Fruit fly (Drosophila melanogaster) whole organism, wandering third instar larva: ENCODE data around the gene ND-13A.

Experiments used
- Abd-B ChIP-seq: fragments of >200 bp; optimal IDR thresholded peaks from 2 replicates; lab custom pipeline; 2017; ENCODE audit warnings: missing biosample characterization, missing genetic modification characterization
- CG32264 ChIP-seq: fragments of 200-800 bp; sonication (Bioruptor generic); optimal IDR thresholded peaks from 2 replicates; lab custom pipeline; 2016; ENCODE audit warnings: missing biosample characterization, missing genetic modification characterization
- CG9705 ChIP-seq: fragments of 200-800 bp; sonication (Bioruptor generic); optimal IDR thresholded peaks from 2 replicates; lab custom pipeline; 2018; ENCODE audit warnings: missing biosample characterization, mild to moderate bottlenecking, missing genetic modification characterization
- CrebA ChIP-seq: fragments of 200-800 bp; sonication (Bioruptor generic); optimal IDR thresholded peaks from 2 replicates; lab custom pipeline; 2016; ENCODE audit warnings: missing biosample characterization, mild to moderate bottlenecking, missing genetic modification characterization, borderline replicate concordance
- Dfd ChIP-seq: fragments of >200 bp; optimal IDR thresholded peaks from 2 replicates; lab custom pipeline; 2017; ENCODE audit warnings: missing biosample characterization, missing genetic modification characterization
- Dif ChIP-seq: fragments of 200-275, 200-300 bp; sonication (Bioruptor generic); optimal IDR thresholded peaks from 2 replicates; lab custom pipeline; 2018; ENCODE audit warnings: missing biosample characterization, missing genetic modification characterization; ENCODE audit not compliant: partially characterized antibody
- GATAd ChIP-seq: sonication (Bioruptor generic); optimal IDR thresholded peaks from 2 replicates; lab custom pipeline; 2016; ENCODE audit warnings: missing biosample characterization, missing genetic modification characterization
- HLH106 ChIP-seq: fragments of 200-800 bp; optimal IDR thresholded peaks from 3 replicates; lab custom pipeline; 2019; ENCODE audit warnings: missing biosample characterization, mild to moderate bottlenecking, missing genetic modification characterization, moderate library complexity
- Hnf4 ChIP-seq: fragments of 200-800 bp; sonication (Bioruptor generic); optimal IDR thresholded peaks from 2 replicates; lab custom pipeline; 2016; ENCODE audit warnings: missing biosample characterization, mild to moderate bottlenecking, missing genetic modification characterization
- Hr78 ChIP-seq: fragments of >200 bp; optimal IDR thresholded peaks from 2 replicates; lab custom pipeline; 2017; ENCODE audit warnings: missing biosample characterization, missing genetic modification characterization
- Hr83 ChIP-seq: fragments of 200-300 bp; sonication (Bioruptor generic); optimal IDR thresholded peaks from 2 replicates; lab custom pipeline; 2016; ENCODE audit warnings: missing biosample characterization, mild to moderate bottlenecking, missing genetic modification characterization, moderate library complexity; ENCODE audit not compliant: poor library complexity, severe bottlenecking
- Jra ChIP-seq: sonication (Bioruptor generic); optimal IDR thresholded peaks from 2 replicates; lab custom pipeline; 2016; ENCODE audit warnings: missing biosample characterization, missing genetic modification characterization
- Mio ChIP-seq: sonication (Bioruptor generic); optimal IDR thresholded peaks from 2 replicates; lab custom pipeline; 2016; ENCODE audit warnings: missing biosample characterization, missing genetic modification characterization
- Myc ChIP-seq: fragments of >200 bp; optimal IDR thresholded peaks from 2 replicates; lab custom pipeline; 2017
- N ChIP-seq: fragments of >200 bp; optimal IDR thresholded peaks from 2 replicates; lab custom pipeline; 2018; ENCODE audit warnings: missing biosample characterization, missing external identifiers, missing genetic modification characterization
- OdsH ChIP-seq: fragments of 200-800 bp; sonication (Bioruptor generic); optimal IDR thresholded peaks from 2 replicates; lab custom pipeline; 2016; ENCODE audit warnings: missing biosample characterization, mild to moderate bottlenecking, missing genetic modification characterization
- Rel ChIP-seq, 2 experiments: fragments of 200-800 bp; sonication (Bioruptor generic) in 1 of 2; optimal IDR thresholded peaks; 2 replicates in 1 of 2; 3 replicates in 1 of 2; lab custom pipeline; 2016 to 2019; ENCODE audit warnings: mild to moderate bottlenecking in 2 of 2, missing biosample characterization in 2 of 2, missing genetic modification characterization in 2 of 2, moderate library complexity in 1 of 2
- Sp1 ChIP-seq: fragments of 200-800 bp; sonication (Bioruptor generic); optimal IDR thresholded peaks from 3 replicates; lab custom pipeline; 2019; ENCODE audit warnings: missing biosample characterization, mild to moderate bottlenecking, missing genetic modification characterization, moderate library complexity
- Vsx2 ChIP-seq: fragments of 200-300, 225-300 bp; sonication (Bioruptor generic); optimal IDR thresholded peaks from 2 replicates; lab custom pipeline; 2018; ENCODE audit warnings: missing biosample characterization, missing genetic modification characterization; ENCODE audit not compliant: partially characterized antibody
- br ChIP-seq: fragments of 200-800 bp; sonication (Bioruptor generic); optimal IDR thresholded peaks from 2 replicates; lab custom pipeline; 2016; ENCODE audit warnings: missing biosample characterization, missing genetic modification characterization
- brk ChIP-seq: fragments of 200-800 bp; sonication (Bioruptor generic); optimal IDR thresholded peaks from 2 replicates; lab custom pipeline; 2016; ENCODE audit warnings: missing biosample characterization, mild to moderate bottlenecking, missing genetic modification characterization
- dl ChIP-seq, 2 experiments: fragments of 175-275, 200-275 bp in 1 of 2; fragments of 200-275 bp in 1 of 2; sonication (Bioruptor generic); optimal IDR thresholded peaks; lab custom pipeline; 2018; ENCODE audit warnings: mild to moderate bottlenecking in 2 of 2, missing biosample characterization in 2 of 2, missing genetic modification characterization in 2 of 2, moderate library complexity in 2 of 2; ENCODE audit not compliant: partially characterized antibody in 2 of 2, insufficient read depth in 1 of 2
- dmrt93B ChIP-seq: fragments of 200-800 bp; sonication (Bioruptor generic); optimal IDR thresholded peaks from 2 replicates; lab custom pipeline; 2018; ENCODE audit warnings: missing biosample characterization, mild to moderate bottlenecking, missing genetic modification characterization
- dsf ChIP-seq: sonication (Bioruptor generic); optimal IDR thresholded peaks from 2 replicates; lab custom pipeline; 2016; ENCODE audit warnings: missing biosample characterization, missing genetic modification characterization, borderline replicate concordance
- ey ChIP-seq: fragments of 200-800 bp; sonication (Bioruptor generic); optimal IDR thresholded peaks from 2 replicates; lab custom pipeline; 2016; ENCODE audit warnings: missing biosample characterization, missing genetic modification characterization
- foxo ChIP-seq, 2 experiments: fragments of 200-800 bp; sonication (Bioruptor generic); optimal IDR thresholded peaks; 2 replicates in 1 of 2; 3 replicates in 1 of 2; lab custom pipeline; 2016 to 2017; ENCODE audit warnings: missing biosample characterization in 2 of 2, missing genetic modification characterization in 2 of 2
- fru ChIP-seq: fragments of 200-800 bp; sonication (Bioruptor generic); optimal IDR thresholded peaks from 3 replicates; lab custom pipeline; 2016; ENCODE audit warnings: missing biosample characterization, mild to moderate bottlenecking, missing genetic modification characterization
- h ChIP-seq: fragments of 200-800 bp; sonication (Bioruptor generic); optimal IDR thresholded peaks from 3 replicates; lab custom pipeline; 2016; ENCODE audit warnings: missing biosample characterization, mild to moderate bottlenecking, missing genetic modification characterization
- jim ChIP-seq: fragments of 175-275, 200-325 bp; sonication (Bioruptor generic); optimal IDR thresholded peaks from 2 replicates; lab custom pipeline; 2016; ENCODE audit warnings: missing biosample characterization, mild to moderate bottlenecking, missing genetic modification characterization
- lola ChIP-seq: fragments of >200 bp; optimal IDR thresholded peaks from 2 replicates; lab custom pipeline; 2017; ENCODE audit warnings: missing biosample characterization, missing genetic modification characterization
- pan ChIP-seq: fragments of >200 bp; optimal IDR thresholded peaks from 2 replicates; lab custom pipeline; 2017
- psq ChIP-seq: fragments of 200-800 bp; sonication (Bioruptor generic); optimal IDR thresholded peaks from 3 replicates; lab custom pipeline; 2017; ENCODE audit warnings: missing biosample characterization, mild to moderate bottlenecking, missing genetic modification characterization, moderate library complexity
- rgr ChIP-seq: fragments of 200-800 bp; sonication (Bioruptor generic); optimal IDR thresholded peaks from 3 replicates; lab custom pipeline; 2016; ENCODE audit warnings: missing biosample characterization, mild to moderate bottlenecking, missing genetic modification characterization
- sage ChIP-seq: fragments of 200-800 bp; sonication (Bioruptor generic); optimal IDR thresholded peaks from 2 replicates; lab custom pipeline; 2016; ENCODE audit warnings: missing biosample characterization, mild to moderate bottlenecking, missing genetic modification characterization
- sv ChIP-seq: fragments of 200-800 bp; sonication (Bioruptor generic); optimal IDR thresholded peaks from 3 replicates; lab custom pipeline; 2016; ENCODE audit warnings: missing biosample characterization, missing genetic modification characterization
- tai ChIP-seq: sonication (Bioruptor generic); optimal IDR thresholded peaks from 2 replicates; lab custom pipeline; 2016; ENCODE audit warnings: missing biosample characterization, missing genetic modification characterization
- usp ChIP-seq: fragments of >200 bp; optimal IDR thresholded peaks from 2 replicates; lab custom pipeline; 2017; ENCODE audit warnings: missing biosample characterization, missing genetic modification characterization
- woc ChIP-seq: sonication (Bioruptor generic); optimal IDR thresholded peaks from 2 replicates; lab custom pipeline; 2016; ENCODE audit warnings: missing biosample characterization, mild to moderate bottlenecking, missing genetic modification characterization

ND-13A gene

dm6 chr2L:5086905-5087522 is 13.1 kb downstream of the ND-13A start:
- TF ChIP-seq usp (GFP tag; lab: Kevin White, UChicago) (no peak), br (GFP tag; lab: Kevin White, UChicago) (peak; percentile 79), Hnf4 (GFP tag; lab: Kevin White, UChicago) (peak; percentile 49), foxo (GFP tag; optimal IDR thresholded peaks at IDR 0.05; lab: Kevin White, UChicago) (peak in 1 of 2 experiments; percentile 81), CG32264 (GFP tag; lab: Kevin White, UChicago) (peak; percentile 47), Rel (GFP tag; optimal IDR thresholded peaks at IDR 0.05; lab: Kevin White, UChicago) (no peak), Rel (tag; optimal IDR thresholded peaks at IDR 0.05; lab: Kevin White, UChicago) (no peak), psq (GFP tag; lab: Kevin White, UChicago) (peak; percentile 70), jim (GFP tag; lab: Kevin White, UChicago) (no peak), pan (lab: Kevin White, UChicago) (no peak), N (GFP tag; lab: Kevin White, UChicago) (no peak), Myc (no peak), dsf (GFP tag; lab: Kevin White, UChicago) (peak; percentile 20), Jra (GFP tag; lab: Kevin White, UChicago) (peak; percentile 48), fru (GFP tag; lab: Kevin White, UChicago) (peak; percentile 75), ey (peak; percentile 73), Abd-B (no peak), Mio (GFP tag; lab: Kevin White, UChicago) (no peak), dl (GFP tag; optimal IDR thresholded peaks at IDR 0.05; lab: Kevin White, UChicago; ENCODE audit: insufficient read depth in 1 of 2, partially characterized antibody in 2 of 2) (no peak), woc (GFP tag; lab: Kevin White, UChicago) (peak; percentile 55), Sp1 (GFP tag; lab: Kevin White, UChicago) (peak; percentile 76), sv (GFP tag; lab: Kevin White, UChicago) (peak; percentile 68), sage (peak; percentile 46), GATAd (GFP tag; lab: Kevin White, UChicago) (no peak), Hr83 (GFP tag; lab: Kevin White, UChicago) (no peak), lola (GFP tag; lab: Kevin White, UChicago) (no peak), Hr78 (GFP tag; lab: Kevin White, UChicago) (no peak), rgr (peak; percentile 74), h (peak; percentile 80), dmrt93B (GFP tag; lab: Kevin White, UChicago) (peak; percentile 68), tai (GFP tag; lab: Kevin White, UChicago) (peak; percentile 74), OdsH (GFP tag; lab: Kevin White, UChicago) (peak; percentile 75), CrebA (GFP tag; lab: Kevin White, UChicago) (peak; percentile 20), Dfd (GFP tag; lab: Kevin White, UChicago) (no peak), Vsx2 (GFP tag; lab: Kevin White, UChicago) (no peak), HLH106 (tag; lab: Kevin White, UChicago) (peak; percentile 68), Dif (GFP tag; lab: Kevin White, UChicago) (no peak), CG9705 (GFP tag; lab: Kevin White, UChicago) (peak; percentile 29), brk (GFP tag; lab: Kevin White, UChicago) (peak; percentile 41)

dm6 chr2L:5085561-5085960 is 14.5 kb downstream of the ND-13A start:
- TF ChIP-seq dmrt93B (GFP tag; lab: Kevin White, UChicago) = no peak
- no peak for TF ChIP-seq N (GFP tag; lab: Kevin White, UChicago)
- TF ChIP-seq sv (GFP tag; lab: Kevin White, UChicago) = no peak
- TF ChIP-seq Hnf4 (GFP tag; lab: Kevin White, UChicago) = peak; percentile 39
- no peak for TF ChIP-seq Jra (GFP tag; lab: Kevin White, UChicago)
- no peak for TF ChIP-seq Abd-B
- TF ChIP-seq sage = no peak
- peak; percentile 32 for TF ChIP-seq rgr
- no peak for TF ChIP-seq woc (GFP tag; lab: Kevin White, UChicago)
- TF ChIP-seq tai (GFP tag; lab: Kevin White, UChicago) = no peak
- no peak for TF ChIP-seq Hr83 (GFP tag; lab: Kevin White, UChicago)
- TF ChIP-seq CrebA (GFP tag; lab: Kevin White, UChicago) = no peak
- no peak for TF ChIP-seq Myc
- no peak for TF ChIP-seq dsf (GFP tag; lab: Kevin White, UChicago)
- no peak for TF ChIP-seq GATAd (GFP tag; lab: Kevin White, UChicago)
- no peak for TF ChIP-seq pan (lab: Kevin White, UChicago)
- TF ChIP-seq h = peak; percentile 35
- no peak for TF ChIP-seq ey
- TF ChIP-seq lola (GFP tag; lab: Kevin White, UChicago) = no peak
- no peak for TF ChIP-seq jim (GFP tag; lab: Kevin White, UChicago)
- peak; percentile 42 for TF ChIP-seq psq (GFP tag; lab: Kevin White, UChicago)
- peak; percentile 25 for TF ChIP-seq HLH106 (tag; lab: Kevin White, UChicago)
- peak; percentile 10 for TF ChIP-seq Sp1 (GFP tag; lab: Kevin White, UChicago)
- TF ChIP-seq foxo (GFP tag; optimal IDR thresholded peaks at IDR 0.05; lab: Kevin White, UChicago) = peak in 1 of 2 experiments; percentile 44
- TF ChIP-seq CG9705 (GFP tag; lab: Kevin White, UChicago) = no peak
- TF ChIP-seq OdsH (GFP tag; lab: Kevin White, UChicago) = no peak
- no peak for TF ChIP-seq Rel (GFP tag; optimal IDR thresholded peaks at IDR 0.05; lab: Kevin White, UChicago)
- no peak for TF ChIP-seq Rel (tag; optimal IDR thresholded peaks at IDR 0.05; lab: Kevin White, UChicago)
- peak; percentile 29 for TF ChIP-seq fru (GFP tag; lab: Kevin White, UChicago)
- no peak for TF ChIP-seq CG32264 (GFP tag; lab: Kevin White, UChicago)
- no peak for TF ChIP-seq Dif (GFP tag; lab: Kevin White, UChicago)
- TF ChIP-seq Dfd (GFP tag; lab: Kevin White, UChicago) = no peak
- TF ChIP-seq dl (GFP tag; optimal IDR thresholded peaks at IDR 0.05; lab: Kevin White, UChicago; ENCODE audit: insufficient read depth in 1 of 2, partially characterized antibody in 2 of 2) = no peak
- TF ChIP-seq, all 38 proteins: peak for 8
